Worm (Caenorhabditis elegans) whole organism, dauer: ENCODE results near the gene C26B9.6.

Experiments used
- unc-62 ChIP-seq: sonication (generic microtip); optimal IDR thresholded peaks from 2 replicates; lab custom pipeline; 2017; ENCODE audit warnings: missing biosample characterization, missing genetic modification reagents, missing genetic modification characterization

Gene C26B9.6

DNA sequence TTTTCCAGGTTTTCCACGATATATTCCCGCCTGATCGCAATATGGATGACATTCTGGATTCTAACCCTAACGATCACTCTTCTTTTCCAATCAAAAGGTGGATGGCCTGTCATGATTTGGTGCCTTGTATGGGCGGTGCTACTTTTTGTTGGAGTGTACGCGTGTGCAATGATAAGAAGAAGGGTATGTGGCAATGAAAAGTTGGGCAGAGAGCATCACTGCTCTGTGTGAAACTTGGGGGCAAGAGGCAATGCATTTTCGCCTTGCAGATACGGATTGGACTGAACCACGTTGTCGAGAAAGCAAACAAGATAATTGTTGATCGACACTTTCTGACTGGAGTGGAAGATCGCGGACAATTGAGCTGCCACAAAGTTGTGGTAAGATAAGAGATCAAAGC is 11.0 kb upstream of the C26B9.6 start:
- no peak for TF ChIP-seq unc-62 (GFP tag; lab: Kevin White, UChicago)

- no peak for TF ChIP-seq unc-62 (GFP tag; lab: Kevin White, UChicago)
Observed at ce11 chrX:5344287-5344686, 9.0 kb upstream of the C26B9.6 start, which contains the start of gene C26B9.1. C26B9.1 (plus strand) TSS chrX:5344587.

DNA sequence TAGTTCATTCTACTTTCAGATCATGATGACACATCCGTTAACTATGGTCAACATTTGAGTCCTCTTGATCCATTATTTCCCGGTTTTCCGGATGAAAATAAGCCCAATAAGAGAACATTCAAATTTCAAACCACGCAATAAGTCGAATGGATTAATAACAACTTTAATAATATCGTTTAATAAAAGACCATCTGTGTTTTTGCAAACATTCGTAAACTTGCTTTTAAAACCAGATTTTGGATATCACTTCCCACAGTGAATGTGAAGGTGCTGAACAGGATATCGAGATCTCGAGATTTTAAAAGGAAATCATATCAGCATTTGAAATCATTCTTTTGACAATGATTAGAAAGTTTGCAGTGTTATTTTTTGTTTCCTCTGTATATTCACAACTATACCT is 6.7 kb upstream of the C26B9.6 start, which contains the start of gene C26B9.7:
Gene C26B9.7, plus strand, starts transcription at position 301 of the 400 bp plus-strand sequence.
- TF ChIP-seq unc-62 (GFP tag; lab: Kevin White, UChicago) = no peak

- no peak for TF ChIP-seq unc-62 (GFP tag; lab: Kevin White, UChicago)
Observed at ce11 chrX:5339889-5340288, 4.6 kb upstream of the C26B9.6 start, which contains the start of gene C26B9.2. C26B9.2 (plus strand) TSS chrX:5340189.

ce11 chrX:5339357-5339756 is 4.1 kb upstream of the C26B9.6 start:
- TF ChIP-seq unc-62 (GFP tag; lab: Kevin White, UChicago) = no peak

DNA sequence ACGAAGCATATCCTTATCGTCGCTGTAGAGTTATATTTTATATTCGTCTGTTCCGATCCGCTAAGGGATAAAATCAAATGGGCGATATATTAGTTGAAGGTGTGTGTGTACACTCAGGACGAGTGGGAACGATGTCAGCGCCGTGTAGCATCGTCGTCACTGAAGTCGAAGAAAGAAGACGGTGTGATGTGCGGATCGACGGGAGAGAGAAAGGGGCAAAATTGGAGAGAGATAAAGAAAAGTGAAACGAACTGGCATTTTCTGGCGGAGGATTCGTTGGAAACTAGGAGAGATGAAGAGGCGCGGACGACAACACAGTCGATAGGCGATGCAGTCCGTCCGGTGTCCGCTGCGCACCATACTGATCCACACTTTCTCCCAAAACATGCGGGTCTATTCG is 2.7 kb upstream of the C26B9.6 start, which contains the start of gene C26B9.3:
Gene C26B9.3, plus strand, starts transcription at position 343 of the 400 bp plus-strand sequence.
- no peak for TF ChIP-seq unc-62 (GFP tag; lab: Kevin White, UChicago)

DNA sequence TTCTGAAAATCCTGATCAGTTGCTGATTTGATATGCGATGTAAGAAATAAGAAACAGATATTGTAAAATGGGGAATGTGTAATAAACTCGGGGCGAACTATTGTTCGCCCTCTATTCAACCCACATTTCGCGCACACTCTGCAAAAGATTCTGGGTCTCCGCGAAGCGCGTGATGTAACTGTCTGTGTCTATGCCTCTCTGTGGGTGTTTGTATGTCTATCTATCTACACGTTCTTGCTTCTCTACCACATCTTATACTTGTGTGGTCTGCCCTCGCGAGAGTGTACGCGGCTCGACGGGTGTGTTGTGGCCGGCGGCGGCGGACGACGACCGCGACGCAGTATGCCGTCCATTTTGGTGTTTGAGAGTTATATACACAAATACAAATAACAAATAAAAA is 1.2 kb upstream of the C26B9.6 start:
- no peak for TF ChIP-seq unc-62 (GFP tag; lab: Kevin White, UChicago)

ce11 chrX:5330765-5331164 is 4.5 kb downstream of the C26B9.6 start:
- TF ChIP-seq unc-62 (GFP tag; lab: Kevin White, UChicago) = no peak

ce11 chrX:5329236-5329635 is 6.0 kb downstream of the C26B9.6 start, which contains the start of gene C26B9.5:
C26B9.5 (plus strand) TSS chrX:5329479.
- no peak for TF ChIP-seq unc-62 (GFP tag; lab: Kevin White, UChicago)

ce11 chrX:5323287-5323686 is 12.0 kb downstream of the C26B9.6 start, which contains the start of gene sto-2:
sto-2 (minus strand) TSS chrX:5323387.
- no peak for TF ChIP-seq unc-62 (GFP tag; lab: Kevin White, UChicago)

DNA sequence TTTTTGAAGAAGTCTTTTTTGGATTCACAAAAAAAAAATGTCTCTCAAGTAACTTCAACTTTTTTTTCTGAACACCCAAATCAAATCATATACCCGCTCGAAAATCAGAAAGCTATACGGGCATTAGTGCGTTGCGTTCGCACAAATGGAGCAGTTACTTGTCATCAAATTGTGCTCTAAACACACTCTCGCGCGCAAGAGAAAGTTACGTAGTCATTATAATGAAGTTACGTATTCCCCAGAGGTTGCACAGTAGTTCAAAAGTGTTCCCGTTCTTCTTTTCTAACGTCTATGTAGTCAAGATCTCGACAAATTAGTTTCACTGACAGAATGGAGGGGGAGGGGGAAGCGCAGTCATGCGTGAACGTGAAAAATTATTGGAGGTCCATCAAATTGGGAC is 13.7 kb downstream of the C26B9.6 start:
- no peak for TF ChIP-seq unc-62 (GFP tag; lab: Kevin White, UChicago)

DNA sequence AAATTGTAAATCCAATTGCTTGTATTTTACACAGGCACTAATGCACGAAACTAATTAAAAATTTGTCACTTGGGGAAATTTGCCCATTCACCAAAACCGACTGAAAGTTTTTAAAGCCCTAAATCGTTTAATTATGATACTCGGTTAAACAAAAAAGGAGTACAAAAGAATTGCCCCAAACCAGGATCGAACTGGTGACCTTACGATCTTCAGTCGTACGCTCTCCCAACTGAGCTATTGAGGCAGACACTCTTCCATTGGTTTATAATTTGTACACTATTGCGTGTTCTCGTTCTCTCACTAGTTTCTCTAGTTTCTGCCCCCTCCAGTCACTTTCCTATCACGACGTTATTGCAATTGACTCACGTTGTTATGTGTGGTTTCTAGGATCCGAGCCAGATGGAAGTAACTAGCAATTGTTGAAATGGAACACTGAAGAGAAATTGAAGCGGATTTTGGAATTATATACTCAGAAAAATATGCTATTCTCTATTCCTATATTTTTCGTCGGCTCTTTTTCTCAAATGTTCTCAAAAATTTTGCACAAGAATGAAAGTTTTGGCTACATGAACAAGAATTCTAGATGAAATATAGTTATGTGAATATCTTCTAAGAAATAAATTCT is 15.9 kb downstream of the C26B9.6 start:
- TF ChIP-seq unc-62 (GFP tag; lab: Kevin White, UChicago) = no peak

ce11 chrX:5311174-5311573 is 24.1 kb downstream of the C26B9.6 start:
- no peak for TF ChIP-seq unc-62 (GFP tag; lab: Kevin White, UChicago)

- no peak for TF ChIP-seq unc-62 (GFP tag; lab: Kevin White, UChicago)
Observed at ce11 chrX:5309622-5310021, 25.6 kb downstream of the C26B9.6 start.

ce11 chrX:5303500-5303899 is 31.8 kb downstream of the C26B9.6 start, which contains the start of gene ags-3:
ags-3 (minus strand) TSS chrX:5303600.
- TF ChIP-seq unc-62 (GFP tag; lab: Kevin White, UChicago) = no peak

DNA sequence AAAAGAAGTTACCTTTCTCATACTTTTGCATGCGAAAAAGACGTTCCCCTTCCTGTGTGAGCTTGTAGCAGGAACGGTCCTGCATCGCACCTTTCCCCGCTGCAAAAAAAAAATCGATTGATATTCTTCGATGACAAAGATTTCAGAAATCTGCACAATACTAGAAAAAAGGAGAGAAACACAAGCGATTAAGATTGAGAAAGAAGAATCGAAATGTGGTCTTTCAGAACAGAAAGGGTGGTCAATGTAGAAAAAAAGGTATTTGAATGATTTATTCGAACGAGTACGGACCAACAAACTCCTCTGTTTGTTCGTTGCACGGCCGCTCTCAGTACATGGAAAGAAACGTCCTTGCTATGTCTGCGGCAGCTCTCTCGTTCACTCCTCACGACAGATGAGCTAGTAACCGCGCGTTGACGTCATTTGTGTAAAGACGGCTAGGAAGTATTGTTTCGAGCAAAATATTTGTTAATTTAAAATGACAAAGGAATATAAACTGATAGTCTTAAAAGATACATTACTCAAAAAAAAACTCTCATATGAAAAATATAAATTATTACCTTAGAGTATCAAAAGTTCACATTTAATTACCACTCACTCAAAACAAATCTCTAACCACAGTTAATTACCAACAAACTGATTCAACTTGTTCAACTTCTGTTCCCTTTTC is 37.2 kb downstream of the C26B9.6 start, which contains the start of gene ift-81:
Gene ift-81, plus strand, starts transcription at position 620 of the 670 bp plus-strand sequence.
- TF ChIP-seq unc-62 (GFP tag; lab: Kevin White, UChicago) = no peak
